Fruit fly (Drosophila melanogaster): ENCODE results near the gene RhoGEF64C.

DNA sequence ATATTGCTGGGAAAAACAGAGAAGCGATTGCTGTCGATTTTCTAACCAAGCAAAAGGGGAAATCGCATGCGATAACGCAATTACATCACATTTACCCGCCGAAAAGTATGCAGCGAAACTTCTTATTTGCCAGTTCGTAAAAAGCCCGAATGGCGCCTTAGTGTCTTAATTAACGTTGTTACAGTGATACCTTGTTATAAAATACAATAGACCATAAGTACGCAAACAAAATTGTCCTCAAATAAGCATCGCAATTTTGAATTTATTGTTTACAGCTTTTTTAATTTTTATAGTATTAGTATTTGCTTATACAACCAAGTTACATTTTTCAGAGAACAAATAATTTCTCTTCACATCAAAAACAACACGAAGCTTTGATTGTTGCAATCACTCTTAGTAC is 1.9 kb upstream of the RhoGEF64C start:
- TF ChIP-seq Dll (optimal IDR thresholded peaks at IDR 0.05) (no peak), psq (optimal IDR thresholded peaks at IDR 0.05) (no peak), CG8478 (optimal IDR thresholded peaks at IDR 0.05) (no peak), usp (GFP tag; optimal IDR thresholded peaks at IDR 0.05) (no peak), pan (optimal IDR thresholded peaks at IDR 0.05) (no peak), EcR (GFP tag; optimal IDR thresholded peaks at IDR 0.05) (no peak)
